Worm (Caenorhabditis elegans): ENCODE data around the gene srh-303.
A peak's percentile ranks its signal among the peaks of the same experiment; 100 is the strongest.
"Not testable (repeated sequence)": the region's sequence is repeated elsewhere in the genome, so short reads cannot be mapped to it uniquely, and the experiment has no call there.

srh-303 gene

ce11 chrV:17857901-17858300, 26.5 kb downstream of the srh-303 start (continued):
- no peak for TF ChIP-seq nhr-10 (tag; optimal IDR thresholded peaks at IDR 0.05)
- no peak for TF ChIP-seq unc-62 (GFP tag; optimal IDR thresholded peaks at IDR 0.05)
- TF ChIP-seq ztf-11 (tag; optimal IDR thresholded peaks at IDR 0.05), result peak; percentile 2
- TF ChIP-seq elt-1 (tag; optimal IDR thresholded peaks at IDR 0.05), result no peak
- peak; percentile 94 for TF ChIP-seq F13H6.1 (tag; optimal IDR thresholded peaks at IDR 0.05)
- no peak for TF ChIP-seq mbf-1 (tag; optimal IDR thresholded peaks at IDR 0.05)
- TF ChIP-seq nhr-21 (tag; optimal IDR thresholded peaks at IDR 0.05), result peak; percentile 67
- TF ChIP-seq sem-4 (tag; optimal IDR thresholded peaks at IDR 0.05), result peak; percentile 55
- no peak for TF ChIP-seq alr-1 (tag; optimal IDR thresholded peaks at IDR 0.05)
- peak; percentile 74 for TF ChIP-seq zag-1 (tag; optimal IDR thresholded peaks at IDR 0.05)

DNA sequence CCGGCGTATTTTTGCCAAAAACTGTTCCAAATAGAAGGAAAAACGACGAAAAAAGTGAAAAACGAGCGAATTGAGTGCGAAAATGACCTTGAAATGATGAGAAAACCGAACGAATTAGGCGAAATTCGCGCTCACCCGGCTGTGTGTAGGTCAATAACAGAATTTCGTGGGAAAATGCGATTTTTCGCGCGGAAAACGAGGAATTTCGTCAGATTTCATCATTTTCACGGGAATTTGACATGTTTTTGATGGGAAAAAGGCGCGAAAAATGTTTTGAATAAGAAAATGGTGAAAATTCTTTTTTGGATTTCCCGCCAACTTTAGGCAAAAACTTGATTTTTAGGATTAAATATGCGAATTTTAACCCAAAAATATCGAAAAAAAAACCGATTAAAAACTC, 27.6 kb downstream of the srh-303 start:
- TF ChIP-seq nhr-21 (tag; optimal IDR thresholded peaks at IDR 0.05), result no peak
- no peak for TF ChIP-seq nhr-23 (tag; optimal IDR thresholded peaks at IDR 0.05)
- TF ChIP-seq ama-1 (optimal IDR thresholded peaks at IDR 0.05), result no peak
- no peak for TF ChIP-seq lin-11 (tag; optimal IDR thresholded peaks at IDR 0.05)
- TF ChIP-seq ztf-4 (tag; optimal IDR thresholded peaks at IDR 0.05), result no peak
- no peak for TF ChIP-seq nhr-237 (tag; optimal IDR thresholded peaks at IDR 0.05)
- no peak for TF ChIP-seq R02D3.7 (tag; optimal IDR thresholded peaks at IDR 0.05)
- no peak for TF ChIP-seq snpc-4 (tag; optimal IDR thresholded peaks at IDR 0.05)
- TF ChIP-seq lin-39 (tag; optimal IDR thresholded peaks at IDR 0.05), result no peak
- TF ChIP-seq mab-5 (tag; optimal IDR thresholded peaks at IDR 0.05), result no peak
- TF ChIP-seq blmp-1 (tag; optimal IDR thresholded peaks at IDR 0.05; ENCODE audit: insufficient read depth), result no peak
- no peak for TF ChIP-seq nhr-11 (tag; optimal IDR thresholded peaks at IDR 0.05)
- TF ChIP-seq F13H6.1 (tag; optimal IDR thresholded peaks at IDR 0.05), result no peak
- no peak for TF ChIP-seq gmeb-1 (tag; optimal IDR thresholded peaks at IDR 0.05)
- TF ChIP-seq dmd-4 (tag; optimal IDR thresholded peaks at IDR 0.05), result no peak

DNA sequence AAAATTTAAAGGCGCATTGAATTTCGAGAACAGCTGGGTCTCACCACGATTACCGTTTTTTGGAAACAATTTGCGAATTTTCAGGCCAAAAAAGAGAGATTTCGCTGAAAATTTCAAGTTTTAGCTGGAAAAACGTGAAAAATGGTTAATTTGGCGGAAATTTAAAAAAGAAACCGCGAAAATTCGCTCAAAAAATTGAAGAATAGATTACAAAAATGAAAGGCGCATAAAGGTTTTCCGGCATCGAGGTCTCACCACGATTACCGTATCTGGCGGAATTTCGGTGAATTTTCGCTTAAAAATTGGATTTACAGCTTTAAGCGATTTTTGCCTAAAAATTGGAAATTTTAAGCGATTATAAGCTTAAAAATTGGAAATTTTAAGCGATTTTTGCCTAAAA, 28.1 kb downstream of the srh-303 start:
- TF ChIP-seq gmeb-1 (tag; optimal IDR thresholded peaks at IDR 0.05), result no peak
- TF ChIP-seq sma-3 (GFP tag; optimal IDR thresholded peaks at IDR 0.05), result no peak
- TF ChIP-seq elt-3 (tag; optimal IDR thresholded peaks at IDR 0.05), result no peak
- no peak for TF ChIP-seq unc-39 (tag; optimal IDR thresholded peaks at IDR 0.05)
- no peak for TF ChIP-seq unc-55 (GFP tag; optimal IDR thresholded peaks at IDR 0.05)
- no peak for TF ChIP-seq lsy-2 (tag; optimal IDR thresholded peaks at IDR 0.05)
- no peak for TF ChIP-seq ZK546.5 (tag; optimal IDR thresholded peaks at IDR 0.05)

DNA sequence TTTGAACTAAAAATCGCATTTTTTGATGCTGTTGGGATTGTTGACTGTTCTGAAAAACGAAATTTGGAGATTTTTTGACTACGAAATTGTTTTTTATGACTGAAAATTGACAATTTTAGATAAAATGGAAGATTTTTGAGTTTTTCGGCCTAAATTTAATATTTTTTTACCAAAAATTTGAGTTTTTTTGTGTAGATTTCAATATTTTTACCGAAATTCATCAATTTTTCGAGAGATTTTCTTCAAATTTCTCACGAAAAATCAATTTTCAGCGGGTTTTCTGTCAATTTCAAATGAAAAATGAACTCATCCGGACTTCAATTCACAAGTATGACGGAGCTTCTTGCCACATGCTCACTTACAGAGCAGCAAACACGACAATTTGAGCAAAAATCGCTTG, 33.9 kb downstream of the srh-303 start, which contains the start of gene Y59A8A.8:
TSS of gene Y59A8A.8 (plus strand) at position 301 of the 400 bp plus-strand sequence.
- TF ChIP-seq gmeb-1 (tag; optimal IDR thresholded peaks at IDR 0.05); Y55F3AM.14 (GFP tag; optimal IDR thresholded peaks at IDR 0.05); skn-1 (tag; optimal IDR thresholded peaks at IDR 0.05): not testable (repeated sequence)

- no peak for TF ChIP-seq nhr-12 (tag; optimal IDR thresholded peaks at IDR 0.05)
- TF ChIP-seq unc-55 (GFP tag; optimal IDR thresholded peaks at IDR 0.05), result peak; percentile 31
- TF ChIP-seq lin-13 (GFP tag; optimal IDR thresholded peaks at IDR 0.05), result peak; percentile 4
These were observed 39.1 kb downstream of the srh-303 start, which contains the start of gene csn-1 for ce11 chrV:17870569-17870968. Gene csn-1, minus strand, starts transcription at chrV:17870651.

DNA sequence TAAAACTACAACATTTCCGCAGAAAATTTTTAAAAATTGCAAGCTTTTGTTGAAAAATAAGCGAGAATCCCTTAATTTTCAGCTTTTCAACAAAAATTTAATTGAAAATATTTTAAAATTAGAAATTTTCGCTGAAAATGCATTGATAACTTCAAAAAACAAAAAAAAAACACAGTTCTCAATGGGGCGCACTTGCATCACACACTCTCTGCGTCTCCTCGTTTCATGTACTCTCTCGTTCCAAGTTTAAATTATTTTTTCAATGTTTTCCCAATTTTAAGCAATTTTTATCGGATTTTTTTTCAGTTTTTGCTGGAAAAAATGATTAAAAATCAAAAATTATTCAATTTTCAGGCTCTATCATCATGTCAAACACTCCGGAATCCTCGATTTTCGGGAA, 39.6 kb downstream of the srh-303 start, which contains the start of gene phf-14:
TSS of gene phf-14 (plus strand) at position 345 of the 400 bp plus-strand sequence.
- TF ChIP-seq R02D3.7 (tag; optimal IDR thresholded peaks at IDR 0.05) (no peak), nhr-10 (tag; optimal IDR thresholded peaks at IDR 0.05) (no peak), nhr-237 (tag; optimal IDR thresholded peaks at IDR 0.05) (no peak), lin-13 (GFP tag; optimal IDR thresholded peaks at IDR 0.05) (peak; percentile 48), nhr-11 (tag; optimal IDR thresholded peaks at IDR 0.05) (no peak), ZK546.5 (tag; optimal IDR thresholded peaks at IDR 0.05) (no peak), peb-1 (tag; optimal IDR thresholded peaks at IDR 0.05) (no peak), ama-1 (optimal IDR thresholded peaks at IDR 0.05) (no peak), mbf-1 (tag; optimal IDR thresholded peaks at IDR 0.05) (no peak), elt-1 (tag; optimal IDR thresholded peaks at IDR 0.05) (no peak), nhr-12 (tag; optimal IDR thresholded peaks at IDR 0.05) (no peak), lin-39 (tag; optimal IDR thresholded peaks at IDR 0.05) (no peak), snpc-4 (tag; optimal IDR thresholded peaks at IDR 0.05) (peak; percentile 46), gmeb-1 (tag; optimal IDR thresholded peaks at IDR 0.05) (peak; percentile 77), lin-11 (tag; optimal IDR thresholded peaks at IDR 0.05) (no peak), egl-27 (tag; optimal IDR thresholded peaks at IDR 0.05) (no peak), aly-2 (tag; optimal IDR thresholded peaks at IDR 0.05) (no peak), crh-2 (tag; optimal IDR thresholded peaks at IDR 0.05) (peak; percentile 39), C34F6.9 (tag; optimal IDR thresholded peaks at IDR 0.05) (peak; percentile 39), nhr-6 (tag; optimal IDR thresholded peaks at IDR 0.05) (peak; percentile 60), ztf-11 (tag; optimal IDR thresholded peaks at IDR 0.05) (no peak), mdl-1 (tag; optimal IDR thresholded peaks at IDR 0.05) (no peak), alr-1 (tag; optimal IDR thresholded peaks at IDR 0.05) (no peak), unc-55 (GFP tag; optimal IDR thresholded peaks at IDR 0.05) (peak; percentile 66), zag-1 (tag; optimal IDR thresholded peaks at IDR 0.05) (no peak), fos-1 (tag; optimal IDR thresholded peaks at IDR 0.05) (no peak), skn-1 (tag; optimal IDR thresholded peaks at IDR 0.05) (no peak), sma-9 (GFP tag; optimal IDR thresholded peaks at IDR 0.05) (no peak), sma-9 (tag; optimal IDR thresholded peaks at IDR 0.05) (no peak)
